Worm (Caenorhabditis elegans): Measurements from ENCODE around the gene scl-5.

Gene scl-5

DNA sequence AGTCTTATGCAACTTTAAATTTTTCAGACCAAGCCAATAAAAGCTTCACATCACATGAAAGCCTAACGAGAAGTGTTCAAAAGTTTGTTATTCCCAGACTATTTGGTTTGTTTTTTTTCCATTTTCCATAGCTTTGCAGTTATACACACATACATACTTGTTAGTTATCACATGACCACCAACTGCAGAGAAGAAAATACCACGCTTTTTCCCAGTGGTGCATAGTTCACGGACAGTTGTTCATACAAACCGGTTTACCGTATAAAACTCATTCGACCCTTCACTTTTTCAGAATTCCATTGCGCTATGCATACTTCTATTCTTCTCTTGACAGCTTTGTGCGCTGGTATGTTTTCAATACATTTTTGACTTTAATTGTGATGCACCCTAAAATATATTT lies at the start of gene scl-5:
Gene scl-5 (plus strand): TSS at position 301 of the 400 bp plus-strand sequence.
- no peak for TF ChIP-seq flt-1 (GFP tag; IDR thresholded peaks at IDR 0.05)
- no peak for TF ChIP-seq klf-2 (GFP tag; conservative IDR thresholded peaks at IDR 0.05)
- no peak for TF ChIP-seq ref-1 (GFP tag; conservative IDR thresholded peaks at IDR 0.05)
- no peak for TF ChIP-seq tab-1 (GFP tag; IDR thresholded peaks at IDR 0.05)
- TF ChIP-seq ztf-29 (GFP tag; IDR thresholded peaks at IDR 0.05): no peak
- TF ChIP-seq ztf-23 (GFP tag; IDR thresholded peaks at IDR 0.05): no peak
- TF ChIP-seq T22C8.4 (GFP tag; IDR thresholded peaks at IDR 0.05): no peak

ce11 chrIV:13015801-13016404 lies 47.9 kb upstream of the scl-5 start:
- peak; percentile 5 for TF ChIP-seq cog-1 (tag; optimal IDR thresholded peaks at IDR 0.05)
- no peak for TF ChIP-seq klf-2 (GFP tag; conservative IDR thresholded peaks at IDR 0.05)
- no peak for TF ChIP-seq tab-1 (GFP tag; IDR thresholded peaks at IDR 0.05)

ce11 chrIV:13016820-13017219 lies 47.0 kb upstream of the scl-5 start:
- TF ChIP-seq flt-1 (GFP tag; IDR thresholded peaks at IDR 0.05): no peak
- 0 out of 2 replicates have a peak, but pooled peaks have one; percentile 61 for TF ChIP-seq ztf-23 (GFP tag; IDR thresholded peaks at IDR 0.05)

DNA sequence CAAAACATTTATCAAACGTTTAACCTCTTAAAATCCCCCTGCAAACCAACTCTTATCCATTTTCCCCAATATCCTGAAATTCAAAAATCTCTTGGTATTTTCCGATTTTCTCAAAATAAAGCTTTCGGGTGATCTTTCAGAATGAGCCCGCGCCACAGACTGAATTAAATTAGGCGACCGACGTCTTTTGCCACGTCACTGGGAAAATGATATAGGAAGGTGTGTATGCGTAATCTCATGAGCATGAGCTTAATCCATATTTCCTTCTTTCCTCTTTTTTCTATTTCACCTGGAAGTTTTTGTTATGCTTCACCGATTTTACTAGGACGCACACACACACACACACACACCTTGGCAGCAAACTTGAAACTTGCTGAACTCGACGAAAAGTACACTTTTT lies 42.8 kb upstream of the scl-5 start:
- TF ChIP-seq ref-1 (GFP tag; conservative IDR thresholded peaks at IDR 0.05) (no peak), ztf-29 (GFP tag; IDR thresholded peaks at IDR 0.05) (no peak), cog-1 (tag; optimal IDR thresholded peaks at IDR 0.05) (no peak), T22C8.4 (GFP tag; IDR thresholded peaks at IDR 0.05) (no peak), ztf-23 (GFP tag; IDR thresholded peaks at IDR 0.05) (no peak), med-1 (GFP tag; optimal IDR thresholded peaks at IDR 0.05; ENCODE audit: insufficient read depth) (no peak), tab-1 (GFP tag; IDR thresholded peaks at IDR 0.05) (no peak), flt-1 (GFP tag; IDR thresholded peaks at IDR 0.05) (no peak), klf-2 (GFP tag; conservative IDR thresholded peaks at IDR 0.05) (no peak)

DNA sequence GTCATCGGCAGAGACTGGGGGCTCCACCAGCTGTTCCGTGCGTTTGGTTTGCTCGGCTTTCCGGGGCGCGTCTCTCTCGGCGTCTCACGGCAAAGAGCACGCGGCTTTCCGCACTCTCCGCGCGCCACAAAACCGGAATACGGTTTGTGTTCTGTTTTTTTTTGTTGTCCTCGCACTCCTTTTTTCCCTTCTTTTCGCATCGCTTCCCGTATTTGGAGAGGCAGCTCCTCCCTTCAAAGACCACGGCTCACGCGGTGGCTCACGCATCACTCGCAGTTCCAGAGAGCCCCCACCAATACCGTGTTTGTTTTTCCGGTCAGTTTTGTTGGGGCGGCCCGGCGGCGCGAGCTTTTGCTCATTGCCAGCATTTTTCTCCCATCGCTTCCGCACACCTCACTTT lies 40.9 kb upstream of the scl-5 start:
- TF ChIP-seq T22C8.4 (GFP tag; IDR thresholded peaks at IDR 0.05) (no peak), cog-1 (tag; optimal IDR thresholded peaks at IDR 0.05) (no peak), med-1 (GFP tag; optimal IDR thresholded peaks at IDR 0.05; ENCODE audit: insufficient read depth) (no peak), klf-2 (GFP tag; conservative IDR thresholded peaks at IDR 0.05) (no peak), flt-1 (GFP tag; IDR thresholded peaks at IDR 0.05) (no peak), ztf-23 (GFP tag; IDR thresholded peaks at IDR 0.05) (0 out of 2 replicates have a peak, but pooled peaks have one; percentile 21), tab-1 (GFP tag; IDR thresholded peaks at IDR 0.05) (no peak)

ce11 chrIV:13025853-13026343 lies 37.9 kb upstream of the scl-5 start:
- TF ChIP-seq tab-1 (GFP tag; IDR thresholded peaks at IDR 0.05) (no peak), ztf-29 (GFP tag; IDR thresholded peaks at IDR 0.05) (no peak), flt-1 (GFP tag; IDR thresholded peaks at IDR 0.05) (no peak), ref-1 (GFP tag; conservative IDR thresholded peaks at IDR 0.05) (no peak), T22C8.4 (GFP tag; IDR thresholded peaks at IDR 0.05) (no peak), ztf-23 (GFP tag; IDR thresholded peaks at IDR 0.05) (no peak), cog-1 (tag; optimal IDR thresholded peaks at IDR 0.05) (no peak), med-1 (GFP tag; optimal IDR thresholded peaks at IDR 0.05; ENCODE audit: insufficient read depth) (no peak), klf-2 (GFP tag; conservative IDR thresholded peaks at IDR 0.05) (no peak)

- TF ChIP-seq ztf-23 (GFP tag; IDR thresholded peaks at IDR 0.05): no peak
- no peak for TF ChIP-seq cog-1 (tag; optimal IDR thresholded peaks at IDR 0.05)
- no peak for TF ChIP-seq klf-2 (GFP tag; conservative IDR thresholded peaks at IDR 0.05)
- no peak for TF ChIP-seq flt-1 (GFP tag; IDR thresholded peaks at IDR 0.05)
- no peak for TF ChIP-seq tab-1 (GFP tag; IDR thresholded peaks at IDR 0.05)
- TF ChIP-seq ref-1 (GFP tag; conservative IDR thresholded peaks at IDR 0.05): no peak
- TF ChIP-seq ztf-29 (GFP tag; IDR thresholded peaks at IDR 0.05): no peak
- no peak for TF ChIP-seq med-1 (GFP tag; optimal IDR thresholded peaks at IDR 0.05; ENCODE audit: insufficient read depth)
- TF ChIP-seq T22C8.4 (GFP tag; IDR thresholded peaks at IDR 0.05): no peak
Measured at ce11 chrIV:13026762-13027161, 37.1 kb upstream of the scl-5 start.

ce11 chrIV:13027801-13028641 lies 35.8 kb upstream of the scl-5 start:
- no peak for TF ChIP-seq tab-1 (GFP tag; IDR thresholded peaks at IDR 0.05)
- no peak for TF ChIP-seq T22C8.4 (GFP tag; IDR thresholded peaks at IDR 0.05)
- TF ChIP-seq cog-1 (tag; optimal IDR thresholded peaks at IDR 0.05): peak; percentile 6
- TF ChIP-seq flt-1 (GFP tag; IDR thresholded peaks at IDR 0.05): no peak

- TF ChIP-seq T22C8.4 (GFP tag; IDR thresholded peaks at IDR 0.05) (no peak), ztf-29 (GFP tag; IDR thresholded peaks at IDR 0.05) (no peak), flt-1 (GFP tag; IDR thresholded peaks at IDR 0.05) (no peak)
Measured at ce11 chrIV:13028746-13029673, 34.8 kb upstream of the scl-5 start.
